Fruit fly (Drosophila melanogaster): Measurements from ENCODE around the gene CG5418.

The CG5418 gene

dm6 chr2L:12421793-12422691 lies 31.0 kb downstream of the CG5418 start:
- TF ChIP-seq Abd-B (GFP tag; optimal IDR thresholded peaks at IDR 0.05) (no peak), Jra (GFP tag; optimal IDR thresholded peaks at IDR 0.05) (no peak), CG9705 (GFP tag; optimal IDR thresholded peaks at IDR 0.05) (no peak), Hr83 (GFP tag; optimal IDR thresholded peaks at IDR 0.05; ENCODE audit: poor library complexity, severe bottlenecking) (no peak), Dif (GFP tag; optimal IDR thresholded peaks at IDR 0.05; ENCODE audit: partially characterized antibody) (peak; percentile 23), h (GFP tag; optimal IDR thresholded peaks at IDR 0.05) (no peak), tai (GFP tag; optimal IDR thresholded peaks at IDR 0.05) (no peak), fru (GFP tag; optimal IDR thresholded peaks at IDR 0.05) (no peak), Rel (GFP tag; optimal IDR thresholded peaks at IDR 0.05) (no peak), Rel (tag; optimal IDR thresholded peaks at IDR 0.05) (no peak), br (GFP tag; optimal IDR thresholded peaks at IDR 0.05) (no peak), Vsx2 (GFP tag; optimal IDR thresholded peaks at IDR 0.05; ENCODE audit: partially characterized antibody) (no peak), HLH106 (tag; optimal IDR thresholded peaks at IDR 0.05) (no peak), dl (GFP tag; optimal IDR thresholded peaks at IDR 0.05; ENCODE audit: insufficient read depth in 1 of 2, partially characterized antibody in 2 of 2) (peak; percentile 21 to 74), sv (GFP tag; optimal IDR thresholded peaks at IDR 0.05) (no peak), usp (GFP tag; optimal IDR thresholded peaks at IDR 0.05) (no peak), Sp1 (GFP tag; optimal IDR thresholded peaks at IDR 0.05) (no peak), Hnf4 (GFP tag; optimal IDR thresholded peaks at IDR 0.05) (peak; percentile 6), Myc (optimal IDR thresholded peaks at IDR 0.05) (no peak), pan (optimal IDR thresholded peaks at IDR 0.05) (no peak), Mio (GFP tag; optimal IDR thresholded peaks at IDR 0.05) (no peak), rgr (GFP tag; optimal IDR thresholded peaks at IDR 0.05) (peak; percentile 16), lola (GFP tag; optimal IDR thresholded peaks at IDR 0.05) (no peak), dsf (GFP tag; optimal IDR thresholded peaks at IDR 0.05; ENCODE audit: borderline replicate concordance) (no peak), brk (GFP tag; optimal IDR thresholded peaks at IDR 0.05) (no peak), OdsH (GFP tag; optimal IDR thresholded peaks at IDR 0.05) (no peak), psq (GFP tag; optimal IDR thresholded peaks at IDR 0.05) (no peak), N (GFP tag; optimal IDR thresholded peaks at IDR 0.05) (no peak), sage (GFP tag; optimal IDR thresholded peaks at IDR 0.05) (no peak), foxo (GFP tag; optimal IDR thresholded peaks at IDR 0.05) (no peak), jim (GFP tag; optimal IDR thresholded peaks at IDR 0.05) (no peak), woc (GFP tag; optimal IDR thresholded peaks at IDR 0.05) (no peak)

DNA sequence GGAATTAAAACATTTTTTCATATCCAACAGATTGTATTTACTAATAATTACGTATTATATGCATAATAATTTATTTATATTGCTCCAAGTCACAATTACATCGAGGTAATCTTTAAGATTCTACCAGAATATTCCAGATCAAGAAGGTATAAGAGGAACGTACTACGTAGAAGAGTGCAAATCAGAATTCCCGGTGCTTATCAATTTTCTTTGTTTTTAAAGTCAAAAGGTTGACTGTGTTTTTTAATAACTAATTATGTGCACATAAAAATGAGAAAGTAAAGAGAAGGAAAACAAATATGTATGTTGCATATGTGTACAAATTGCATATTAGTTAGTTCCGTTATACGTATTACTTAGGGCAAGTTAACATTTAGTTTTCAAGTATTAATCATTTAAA lies 31.9 kb downstream of the CG5418 start:
- no peak for TF ChIP-seq Rel (GFP tag; optimal IDR thresholded peaks at IDR 0.05)
- TF ChIP-seq Rel (tag; optimal IDR thresholded peaks at IDR 0.05): peak; percentile 60
- no peak for TF ChIP-seq pan (optimal IDR thresholded peaks at IDR 0.05)

DNA sequence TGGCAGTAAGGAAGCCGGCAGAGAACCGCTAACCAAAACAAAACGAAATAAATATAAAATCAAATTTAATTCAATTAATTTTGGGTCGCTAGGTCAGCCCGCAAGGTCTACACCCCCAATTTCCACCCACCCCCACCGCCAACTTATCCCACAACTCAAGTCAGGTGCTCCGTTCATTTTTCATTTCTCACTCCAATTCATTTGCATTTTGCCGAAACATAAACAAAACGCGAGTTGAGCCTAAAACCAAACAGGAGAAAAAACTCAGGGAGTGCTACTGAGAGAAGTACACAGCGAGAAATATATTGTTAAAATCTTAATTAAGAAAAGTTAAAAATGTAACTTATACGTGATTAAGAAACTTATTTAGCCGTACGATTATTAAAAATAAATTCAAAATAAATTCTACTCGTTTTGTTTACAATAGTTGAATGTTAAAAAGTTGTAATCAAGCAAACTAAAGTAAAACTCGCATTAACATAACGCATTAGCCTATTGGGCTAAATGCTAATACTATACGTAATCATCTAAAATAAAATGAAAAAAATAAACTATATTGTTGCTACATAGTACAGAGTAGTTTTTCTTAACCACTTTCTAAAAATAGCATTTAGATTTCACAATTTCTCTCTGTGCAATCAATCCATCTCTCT lies 37.4 kb downstream of the CG5418 start:
- peak in 1 of 2 experiments; percentile 44 for TF ChIP-seq foxo (GFP tag; optimal IDR thresholded peaks at IDR 0.05)
- peak; percentile 5 for TF ChIP-seq fru (GFP tag; optimal IDR thresholded peaks at IDR 0.05)
- peak; percentile 22 for TF ChIP-seq Dfd (GFP tag; optimal IDR thresholded peaks at IDR 0.05)
- TF ChIP-seq Sp1 (GFP tag; optimal IDR thresholded peaks at IDR 0.05): peak; percentile 36
- no peak for TF ChIP-seq Vsx2 (GFP tag; optimal IDR thresholded peaks at IDR 0.05; ENCODE audit: partially characterized antibody)
- TF ChIP-seq ey (GFP tag; optimal IDR thresholded peaks at IDR 0.05): peak; percentile 2
- peak; percentile 6 for TF ChIP-seq psq (GFP tag; optimal IDR thresholded peaks at IDR 0.05)
- TF ChIP-seq h (GFP tag; optimal IDR thresholded peaks at IDR 0.05): peak; percentile 8
- no peak for TF ChIP-seq br (GFP tag; optimal IDR thresholded peaks at IDR 0.05)
- no peak for TF ChIP-seq woc (GFP tag; optimal IDR thresholded peaks at IDR 0.05)
- TF ChIP-seq lola (GFP tag; optimal IDR thresholded peaks at IDR 0.05): no peak
- peak; percentile 53 for TF ChIP-seq HLH106 (tag; optimal IDR thresholded peaks at IDR 0.05)
- TF ChIP-seq rgr (GFP tag; optimal IDR thresholded peaks at IDR 0.05): peak; percentile 6
